Worm (Caenorhabditis elegans) whole organism, L2 larva: Measurements from ENCODE around the gene wbp-11.

ENCODE experiments used
- C34F6.9 ChIP-seq: fragments of 150-350 bp; optimal IDR thresholded peaks from 2 replicates; lab custom pipeline; 2014; ENCODE audit warnings: missing biosample characterization, missing genetic modification characterization
- F13H6.1 ChIP-seq: sonication (generic microtip); optimal IDR thresholded peaks from 2 replicates; lab custom pipeline; 2016; ENCODE audit warnings: missing genetic modification characterization, missing compliant biosample characterization
- R02D3.7 ChIP-seq: fragments of 150-350 bp; optimal IDR thresholded peaks from 2 replicates; lab custom pipeline; 2014; ENCODE audit warnings: missing biosample characterization, missing genetic modification characterization
- Y55F3AM.14 ChIP-seq: fragments of 200-800 bp; sonication (Bioruptor generic); optimal IDR thresholded peaks from 2 replicates; lab custom pipeline; 2018; ENCODE audit warnings: mild to moderate bottlenecking, missing genetic modification characterization, missing compliant biosample characterization
- alr-1 ChIP-seq: fragments of 150-350 bp; optimal IDR thresholded peaks from 2 replicates; lab custom pipeline; 2014; ENCODE audit warnings: missing biosample characterization, missing genetic modification characterization
- ama-1 ChIP-seq: fragments of 150-350 bp; optimal IDR thresholded peaks from 2 replicates; lab custom pipeline; 2018; ENCODE audit warnings: inconsistent platforms
- blmp-1 ChIP-seq: sonication (generic microtip); optimal IDR thresholded peaks from 2 replicates; lab custom pipeline; 2017; ENCODE audit warnings: missing genetic modification characterization, mild to moderate bottlenecking, missing compliant biosample characterization, antibody characterized with exemption, moderate library complexity; ENCODE audit not compliant: insufficient read depth
- ceh-82 ChIP-seq: fragments of 150-350 bp; optimal IDR thresholded peaks from 2 replicates; lab custom pipeline; 2014; ENCODE audit warnings: missing biosample characterization, missing genetic modification characterization
- crh-2 ChIP-seq: sonication (generic microtip); optimal IDR thresholded peaks from 2 replicates; lab custom pipeline; 2017; ENCODE audit warnings: missing biosample characterization, missing genetic modification characterization
- egl-27 ChIP-seq: sonication (generic microtip); optimal IDR thresholded peaks from 3 replicates; lab custom pipeline; 2017; ENCODE audit warnings: missing biosample characterization, missing genetic modification reagents, missing genetic modification characterization
- elt-1 ChIP-seq: fragments of 150-350 bp; optimal IDR thresholded peaks from 2 replicates; lab custom pipeline; 2014; ENCODE audit warnings: missing biosample characterization, missing genetic modification characterization
- elt-3 ChIP-seq: sonication (generic microtip); optimal IDR thresholded peaks from 2 replicates; lab custom pipeline; 2017; ENCODE audit warnings: missing biosample characterization, missing genetic modification characterization
- fos-1 ChIP-seq: fragments of 150-350 bp; optimal IDR thresholded peaks from 2 replicates; lab custom pipeline; 2014; ENCODE audit warnings: missing biosample characterization, missing genetic modification characterization
- lin-11 ChIP-seq: fragments of 150-350 bp; sonication (generic microtip); optimal IDR thresholded peaks from 2 replicates; lab custom pipeline; 2014; ENCODE audit warnings: missing biosample characterization, missing genetic modification characterization, inconsistent platforms, mixed read lengths
- lin-13 ChIP-seq: fragments of 150-350 bp; optimal IDR thresholded peaks from 2 replicates; lab custom pipeline; 2014; ENCODE audit warnings: missing biosample characterization, missing genetic modification reagents, missing genetic modification characterization
- lin-39 ChIP-seq: fragments of 150-350 bp; optimal IDR thresholded peaks from 2 replicates; lab custom pipeline; 2014; ENCODE audit warnings: missing biosample characterization, missing genetic modification reagents, missing genetic modification characterization
- lsy-2 ChIP-seq, 2 experiments: fragments of 150-350 bp in 1 of 2; sonication (generic microtip) in 1 of 2; optimal IDR thresholded peaks; 2 replicates each; lab custom pipeline; 2014 to 2017; ENCODE audit warnings: missing biosample characterization in 2 of 2, missing genetic modification characterization in 2 of 2
- mdl-1 ChIP-seq, 2 experiments: fragments of 150-350 bp in 1 of 2; sonication (generic microtip) in 1 of 2; optimal IDR thresholded peaks; 2 replicates each; lab custom pipeline; 2017; ENCODE audit warnings: missing biosample characterization in 2 of 2, missing genetic modification characterization in 2 of 2
- nhr-10 ChIP-seq: sonication (generic microtip); optimal IDR thresholded peaks from 2 replicates; lab custom pipeline; 2017; ENCODE audit warnings: missing biosample characterization, missing genetic modification characterization
- nhr-12 ChIP-seq: fragments of 150-350 bp; optimal IDR thresholded peaks from 2 replicates; lab custom pipeline; 2014; ENCODE audit warnings: missing biosample characterization, missing genetic modification characterization
- nhr-129 ChIP-seq: fragments of 150-350 bp; optimal IDR thresholded peaks from 2 replicates; lab custom pipeline; 2014; ENCODE audit warnings: missing biosample characterization, missing genetic modification characterization
- nhr-21 ChIP-seq: fragments of 150-350 bp; optimal IDR thresholded peaks from 2 replicates; lab custom pipeline; 2014; ENCODE audit warnings: missing biosample characterization, missing genetic modification characterization
- nhr-25 ChIP-seq: fragments of 150-350 bp; sonication (generic microtip); optimal IDR thresholded peaks from 3 replicates; lab custom pipeline; 2014; ENCODE audit warnings: missing biosample characterization, missing genetic modification characterization
- nhr-6 ChIP-seq: fragments of 150-350 bp; optimal IDR thresholded peaks from 2 replicates; lab custom pipeline; 2014; ENCODE audit warnings: missing biosample characterization, missing genetic modification characterization
- nhr-77 ChIP-seq: fragments of 150-350 bp; optimal IDR thresholded peaks from 2 replicates; lab custom pipeline; 2014; ENCODE audit warnings: missing biosample characterization, missing genetic modification characterization
- peb-1 ChIP-seq: fragments of 150-350 bp; optimal IDR thresholded peaks from 2 replicates; lab custom pipeline; 2014; ENCODE audit warnings: missing biosample characterization, missing genetic modification characterization
- sma-3 ChIP-seq: sonication (generic microtip); optimal IDR thresholded peaks from 2 replicates; lab custom pipeline; 2016; ENCODE audit warnings: missing genetic modification reagents, missing genetic modification characterization, missing compliant biosample characterization
- sma-9 ChIP-seq, 2 experiments: fragments of 150-350 bp in 1 of 2; sonication (generic microtip) in 1 of 2; optimal IDR thresholded peaks; 2 replicates each; lab custom pipeline; 2014 to 2016; ENCODE audit warnings: missing genetic modification characterization in 2 of 2, mild to moderate bottlenecking in 1 of 2, missing biosample characterization in 1 of 2, missing compliant biosample characterization in 1 of 2, missing genetic modification reagents in 1 of 2, moderate library complexity in 1 of 2
- snpc-4 ChIP-seq: fragments of 150-350 bp; optimal IDR thresholded peaks from 2 replicates; lab custom pipeline; 2014; ENCODE audit warnings: missing biosample characterization, missing genetic modification characterization
- unc-39 ChIP-seq: fragments of 150-350 bp; optimal IDR thresholded peaks from 2 replicates; lab custom pipeline; 2014; ENCODE audit warnings: missing biosample characterization, missing genetic modification characterization
- unc-55 ChIP-seq: fragments of 150-350 bp; sonication (generic microtip); optimal IDR thresholded peaks from 3 replicates; lab custom pipeline; 2014; ENCODE audit warnings: missing biosample characterization, missing genetic modification reagents, missing genetic modification characterization
- unc-62 ChIP-seq: fragments of 150-350 bp; optimal IDR thresholded peaks from 2 replicates; lab custom pipeline; 2014; ENCODE audit warnings: missing biosample characterization, missing genetic modification reagents, missing genetic modification characterization
- zag-1 ChIP-seq: fragments of 150-350 bp; optimal IDR thresholded peaks from 2 replicates; lab custom pipeline; 2014; ENCODE audit warnings: missing biosample characterization, missing genetic modification characterization
- ztf-11 ChIP-seq: sonication (generic microtip); optimal IDR thresholded peaks from 2 replicates; lab custom pipeline; 2017; ENCODE audit warnings: missing biosample characterization, missing genetic modification characterization
- ztf-4 ChIP-seq: fragments of 150-350 bp; optimal IDR thresholded peaks from 2 replicates; lab custom pipeline; 2014; ENCODE audit warnings: missing biosample characterization, missing genetic modification characterization

Gene wbp-11

DNA sequence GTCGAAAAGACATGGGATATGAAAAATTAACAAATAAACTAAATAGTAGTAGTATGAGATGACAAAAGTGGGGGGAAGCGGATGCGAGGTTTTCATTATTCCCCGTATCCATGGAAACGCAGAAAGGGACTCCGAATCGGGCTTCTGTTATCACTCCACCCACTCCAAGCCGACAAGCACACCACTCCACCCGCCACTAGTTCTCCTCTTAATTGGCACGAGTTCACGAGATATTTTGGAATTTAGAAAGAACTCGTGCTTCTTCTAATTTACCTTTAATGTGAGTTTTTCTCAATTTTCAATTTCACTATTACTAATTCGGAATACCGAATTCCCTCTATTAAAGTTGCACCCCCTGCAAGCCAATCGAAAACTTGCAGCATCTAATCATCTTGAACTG lies 6.4 kb upstream of the wbp-11 start:
- TF ChIP-seq lin-11 (tag; lab: Kevin White, UChicago) (peak; percentile 0), F13H6.1 (no peak)

DNA sequence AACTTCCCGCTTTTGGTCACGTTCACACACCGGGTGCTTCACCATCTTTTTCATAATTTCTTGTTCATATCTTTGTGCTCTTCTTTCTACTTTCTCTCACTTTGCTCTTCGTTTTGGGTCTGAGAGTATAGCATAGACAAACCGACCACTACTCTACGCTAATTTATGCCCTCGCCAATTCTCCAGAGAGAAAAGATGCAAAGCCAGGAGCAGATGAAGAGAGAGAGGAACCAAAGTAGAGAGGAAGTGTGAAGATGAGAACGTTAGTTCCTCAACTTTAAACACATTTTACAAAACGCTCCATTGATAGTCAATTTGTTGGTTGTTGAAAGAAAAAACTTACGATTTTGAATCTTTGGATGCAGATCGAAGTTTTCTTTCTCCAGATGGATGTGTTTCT lies 5.0 kb upstream of the wbp-11 start:
- TF ChIP-seq snpc-4 (no peak), blmp-1 (tag; lab: Kevin White, UChicago) (no peak), lin-11 (tag; lab: Kevin White, UChicago) (no peak), C34F6.9 (tag; lab: Kevin White, UChicago) (peak; percentile 13), nhr-21 (tag; lab: Kevin White, UChicago) (no peak), ztf-4 (tag; lab: Kevin White, UChicago) (no peak), zag-1 (no peak)

DNA sequence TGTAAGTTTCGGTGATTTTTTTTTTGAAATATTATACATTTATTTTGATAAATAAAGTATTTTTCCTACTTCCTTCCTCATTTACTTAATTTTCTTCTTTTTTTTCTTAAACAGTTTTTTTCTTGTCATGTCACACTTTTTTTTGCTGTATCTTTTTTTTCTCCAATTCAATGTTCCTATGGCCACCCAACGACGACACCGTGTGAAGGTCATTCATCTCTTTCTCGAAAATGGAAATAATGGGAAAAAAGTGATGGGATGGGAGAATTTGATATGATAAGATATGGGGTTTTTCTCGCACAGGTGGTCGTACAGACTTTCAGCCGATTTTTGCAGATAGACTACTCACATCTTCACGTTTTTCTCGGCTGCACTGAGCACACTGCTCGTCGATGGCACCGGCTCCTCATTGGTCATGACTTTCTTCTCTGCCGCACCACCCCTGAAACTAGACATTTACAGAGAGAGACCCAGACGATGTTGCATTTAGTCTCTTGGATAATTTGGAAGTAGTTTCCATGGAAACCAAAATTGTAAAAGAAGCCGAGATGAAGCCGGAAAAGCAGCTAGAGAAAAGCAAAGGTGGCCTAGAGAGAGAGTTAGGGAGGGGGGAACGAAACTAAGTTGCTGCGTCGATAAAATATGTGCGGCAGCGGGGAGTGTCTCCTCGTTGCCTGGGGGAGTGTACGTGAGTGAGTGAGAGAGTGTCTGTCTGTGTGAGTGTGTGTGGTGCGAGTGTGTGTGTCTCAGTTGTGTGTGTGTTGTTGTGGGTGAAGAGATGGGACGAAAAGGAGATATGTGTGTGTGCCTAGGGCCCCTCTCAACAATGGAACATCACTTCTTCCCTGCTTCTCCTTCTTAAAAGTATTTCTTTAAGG lies 3.6 kb upstream of the wbp-11 start, which contains the start of gene daf-19:
daf-19 (minus strand) TSS at position 442 of the 878 bp plus-strand sequence.
- no peak for TF ChIP-seq alr-1 (tag; lab: Kevin White, UChicago)
- peak; percentile 56 for TF ChIP-seq ztf-4 (tag; lab: Kevin White, UChicago)
- peak; percentile 30 for TF ChIP-seq ama-1 (lab: Kevin White, UChicago)
- peak; percentile 78 for TF ChIP-seq C34F6.9 (tag; lab: Kevin White, UChicago)
- TF ChIP-seq sma-9 (GFP tag; optimal IDR thresholded peaks at IDR 0.05; lab: Kevin White, UChicago) = peak; percentile 53
- no peak for TF ChIP-seq sma-9 (tag; optimal IDR thresholded peaks at IDR 0.05; lab: Kevin White, UChicago)
- TF ChIP-seq sma-3 (GFP tag; lab: Kevin White, UChicago) = peak; percentile 13
- TF ChIP-seq lin-39 (tag; lab: Kevin White, UChicago) = no peak
- peak; percentile 55 for TF ChIP-seq nhr-21 (tag; lab: Kevin White, UChicago)
- TF ChIP-seq fos-1 (tag; lab: Kevin White, UChicago) = peak; percentile 33
- no peak for TF ChIP-seq nhr-6 (tag; lab: Kevin White, UChicago)
- TF ChIP-seq nhr-129 (tag; lab: Kevin White, UChicago) = peak; percentile 71
- peak in 1 of 2 experiments; percentile 36 for TF ChIP-seq mdl-1 (tag; optimal IDR thresholded peaks at IDR 0.05; lab: Kevin White, UChicago)
- peak; percentile 49 for TF ChIP-seq lin-13
- peak; percentile 82 for TF ChIP-seq unc-39 (tag; lab: Kevin White, UChicago)
- peak; percentile 12 for TF ChIP-seq ztf-11 (tag; lab: Kevin White, UChicago)
- peak; percentile 76 for TF ChIP-seq unc-55 (GFP tag; lab: Kevin White, UChicago)
- no peak for TF ChIP-seq elt-1
- peak; percentile 59 for TF ChIP-seq crh-2 (tag; lab: Kevin White, UChicago)
- no peak for TF ChIP-seq nhr-77 (tag; lab: Kevin White, UChicago)
- TF ChIP-seq unc-62 = no peak
- TF ChIP-seq lsy-2 (tag; optimal IDR thresholded peaks at IDR 0.05; lab: Kevin White, UChicago) = peak; percentile 27 to 65
- peak; percentile 63 for TF ChIP-seq lin-11 (tag; lab: Kevin White, UChicago)
- no peak for TF ChIP-seq elt-3 (tag; lab: Kevin White, UChicago)
- TF ChIP-seq F13H6.1 = peak; percentile 61
- TF ChIP-seq egl-27 = peak; percentile 48
- TF ChIP-seq Y55F3AM.14 (GFP tag; lab: Kevin White, UChicago) = peak; percentile 38
- peak; percentile 5 for TF ChIP-seq nhr-10 (tag; lab: Kevin White, UChicago)
- TF ChIP-seq zag-1 = peak; percentile 43
- TF ChIP-seq, all 48 proteins: peak for 21

DNA sequence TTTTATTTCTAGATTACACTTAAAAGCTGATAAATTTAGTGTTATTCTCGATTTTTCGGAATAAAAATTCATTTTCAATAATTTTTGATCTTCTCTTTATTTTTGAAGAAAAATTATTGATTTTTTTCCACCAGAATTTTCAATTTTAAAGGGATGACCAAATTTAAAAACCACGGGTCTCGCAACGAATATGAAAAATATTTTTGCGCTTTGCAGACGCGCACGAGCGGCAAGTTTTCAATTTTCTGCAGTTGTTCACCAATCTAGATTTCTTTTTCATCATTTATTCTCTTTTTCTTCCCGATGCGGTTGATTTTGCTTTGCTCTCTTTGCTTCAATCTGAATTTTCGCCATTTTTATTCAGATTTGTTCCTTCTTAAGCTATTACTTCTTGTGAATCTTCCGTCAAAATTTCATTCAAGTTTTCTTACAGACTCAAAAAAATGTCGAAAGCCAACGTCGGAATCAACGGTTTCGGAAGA lies 1.8 kb upstream of the wbp-11 start, which contains the start of gene gpd-4:
gpd-4 (plus strand) TSS at position 432 of the 482 bp plus-strand sequence.
- TF ChIP-seq lin-11 (tag; lab: Kevin White, UChicago) (no peak), nhr-25 (no peak), elt-1 (no peak), ztf-4 (tag; lab: Kevin White, UChicago) (no peak), R02D3.7 (no peak), peb-1 (tag; lab: Kevin White, UChicago) (no peak), sma-9 (GFP tag; optimal IDR thresholded peaks at IDR 0.05; lab: Kevin White, UChicago) (no peak), sma-9 (tag; optimal IDR thresholded peaks at IDR 0.05; lab: Kevin White, UChicago) (no peak), nhr-6 (tag; lab: Kevin White, UChicago) (no peak), F13H6.1 (no peak), ceh-82 (no peak), nhr-10 (tag; lab: Kevin White, UChicago) (no peak), nhr-12 (tag; lab: Kevin White, UChicago) (no peak)
- TF ChIP-seq, all 48 proteins: peak for 0
